Fruit fly (Drosophila melanogaster): Measurements from ENCODE around the gene CG5377.

DNA sequence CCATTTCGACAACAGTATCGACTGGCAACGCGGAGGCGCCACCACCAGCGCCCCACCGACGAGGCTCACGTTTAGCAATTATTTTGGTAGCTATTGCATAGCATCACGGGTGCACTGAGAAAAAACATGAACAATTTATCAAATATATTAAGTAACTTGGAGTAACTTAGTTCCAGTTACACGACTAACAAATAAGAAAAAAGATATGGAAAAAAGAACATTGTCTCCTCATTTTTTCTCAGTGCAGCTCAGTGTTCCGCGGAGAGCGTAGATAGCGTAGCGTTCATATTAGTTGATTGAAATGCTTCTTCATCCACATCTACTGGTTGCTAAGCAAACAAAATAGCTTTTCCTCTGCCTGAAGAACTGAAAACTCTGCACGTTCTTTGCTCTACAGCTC lies 47.4 kb upstream of the CG5377 start:
- TF ChIP-seq h (GFP tag; optimal IDR thresholded peaks at IDR 0.05) = no peak
- no peak for TF ChIP-seq Jra (GFP tag; optimal IDR thresholded peaks at IDR 0.05)
- TF ChIP-seq woc (GFP tag; optimal IDR thresholded peaks at IDR 0.05) = no peak
- TF ChIP-seq lola (GFP tag; optimal IDR thresholded peaks at IDR 0.05) = no peak
- TF ChIP-seq br (GFP tag; optimal IDR thresholded peaks at IDR 0.05) = no peak
- no peak for TF ChIP-seq Sp1 (GFP tag; optimal IDR thresholded peaks at IDR 0.05)
- TF ChIP-seq psq (GFP tag; optimal IDR thresholded peaks at IDR 0.05) = no peak
- no peak for TF ChIP-seq Myc (optimal IDR thresholded peaks at IDR 0.05)
- no peak for TF ChIP-seq usp (GFP tag; optimal IDR thresholded peaks at IDR 0.05)
- no peak for TF ChIP-seq dl (GFP tag; optimal IDR thresholded peaks at IDR 0.05; ENCODE audit: insufficient read depth in 1 of 2, partially characterized antibody in 2 of 2)
- TF ChIP-seq CG9705 (GFP tag; optimal IDR thresholded peaks at IDR 0.05) = no peak
- no peak for TF ChIP-seq GATAd (GFP tag; optimal IDR thresholded peaks at IDR 0.05)
- TF ChIP-seq sage (GFP tag; optimal IDR thresholded peaks at IDR 0.05) = no peak
- TF ChIP-seq Hnf4 (GFP tag; optimal IDR thresholded peaks at IDR 0.05) = no peak
